Worm (Caenorhabditis elegans) whole organism, young adult: ENCODE data around the gene vhl-1.

Source experiments
- F39B2.1 ChIP-seq: fragments of 200-800 bp; sonication (Bioruptor generic); IDR thresholded peaks from 2 replicates; pipeline ENCODE4 v1.3.6; 2022; ENCODE audit warnings: missing genetic modification reagents, missing genetic modification characterization, missing compliant biosample characterization
- F49E8.2 ChIP-seq: sonication (generic microtip); optimal IDR thresholded peaks from 3 replicates; lab custom pipeline; 2017; ENCODE audit warnings: missing genetic modification characterization, mild to moderate bottlenecking, missing compliant biosample characterization, antibody characterized with exemption, moderate library complexity; ENCODE audit not compliant: insufficient read depth
- ZK185.1 ChIP-seq: sonication (generic microtip); optimal IDR thresholded peaks from 2 replicates; lab custom pipeline; 2016; ENCODE audit warnings: mild to moderate bottlenecking, missing genetic modification characterization, missing compliant biosample characterization; ENCODE audit not compliant: poor library complexity, severe bottlenecking
- akir-1 ChIP-seq: fragments of 200-800 bp; sonication (Bioruptor generic); optimal IDR thresholded peaks from 2 replicates; lab custom pipeline; 2018; ENCODE audit warnings: mild to moderate bottlenecking, missing genetic modification characterization, moderate library complexity, missing compliant biosample characterization
- ccch-3 ChIP-seq: fragments of 200-800 bp; sonication (Bioruptor generic); optimal IDR thresholded peaks from 2 replicates; lab custom pipeline; 2018; ENCODE audit warnings: mild to moderate bottlenecking, missing genetic modification characterization, missing compliant biosample characterization
- chd-7 ChIP-seq: sonication (generic microtip); optimal IDR thresholded peaks from 2 replicates; lab custom pipeline; 2016; ENCODE audit warnings: mild to moderate bottlenecking, missing genetic modification characterization, moderate library complexity, missing compliant biosample characterization
- dox-1 ChIP-seq: fragments of 200-800 bp; sonication (Bioruptor generic); IDR thresholded peaks from 2 replicates; pipeline ENCODE4 v1.3.6; 2022; ENCODE audit warnings: missing genetic modification reagents, missing genetic modification characterization, missing compliant biosample characterization
- ekl-4 ChIP-seq: fragments of 200-800 bp; sonication (Bioruptor generic); IDR thresholded peaks from 2 replicates; pipeline ENCODE4 v1.3.6; 2022; ENCODE audit warnings: missing genetic modification reagents, missing genetic modification characterization, missing compliant biosample characterization
- hsf-1 ChIP-seq: fragments of 200-800 bp; sonication (Bioruptor generic); IDR thresholded peaks from 2 replicates; pipeline ENCODE4 v1.3.6; 2022; ENCODE audit warnings: missing genetic modification reagents, missing genetic modification characterization, missing compliant biosample characterization
- let-526 ChIP-seq: fragments of 200-800 bp; sonication (Bioruptor generic); IDR thresholded peaks from 2 replicates; pipeline ENCODE4 v1.3.6; 2022; ENCODE audit warnings: missing genetic modification reagents, missing genetic modification characterization, missing compliant biosample characterization
- let-607 ChIP-seq, 2 experiments: fragments of 200-800 bp in 1 of 2; sonication (Bioruptor generic) in 1 of 2; sonication (generic microtip) in 1 of 2; optimal IDR thresholded peaks; 2 replicates each; lab custom pipeline; 2016 to 2018; ENCODE audit warnings: mild to moderate bottlenecking in 2 of 2, missing compliant biosample characterization in 2 of 2, missing genetic modification characterization in 2 of 2, moderate library complexity in 2 of 2, missing genotype in 1 of 2
- mes-4 ChIP-seq: sonication (generic microtip); optimal IDR thresholded peaks from 2 replicates; lab custom pipeline; 2016; ENCODE audit warnings: missing genotype, missing genetic modification characterization, missing compliant biosample characterization
- pbrm-1 ChIP-seq: fragments of 200-800 bp; sonication (Bioruptor generic); IDR thresholded peaks from 2 replicates; pipeline ENCODE4 v1.3.6; 2022; ENCODE audit warnings: missing genetic modification reagents, missing genetic modification characterization, missing compliant biosample characterization
- rec-8 ChIP-seq, 2 experiments: sonication (generic microtip); optimal IDR thresholded peaks; 2 replicates each; lab custom pipeline; 2016; ENCODE audit warnings: mild to moderate bottlenecking in 2 of 2, missing genetic modification characterization in 2 of 2, missing genetic modification reagents in 2 of 2, missing genotype in 2 of 2, missing biosample characterization in 1 of 2, missing compliant biosample characterization in 1 of 2, moderate library complexity in 1 of 2
- tbx-9 ChIP-seq: sonication (generic microtip); optimal IDR thresholded peaks from 2 replicates; lab custom pipeline; 2016; ENCODE audit warnings: borderline replicate concordance, missing genetic modification characterization, inconsistent platforms, missing compliant biosample characterization

The vhl-1 gene

DNA sequence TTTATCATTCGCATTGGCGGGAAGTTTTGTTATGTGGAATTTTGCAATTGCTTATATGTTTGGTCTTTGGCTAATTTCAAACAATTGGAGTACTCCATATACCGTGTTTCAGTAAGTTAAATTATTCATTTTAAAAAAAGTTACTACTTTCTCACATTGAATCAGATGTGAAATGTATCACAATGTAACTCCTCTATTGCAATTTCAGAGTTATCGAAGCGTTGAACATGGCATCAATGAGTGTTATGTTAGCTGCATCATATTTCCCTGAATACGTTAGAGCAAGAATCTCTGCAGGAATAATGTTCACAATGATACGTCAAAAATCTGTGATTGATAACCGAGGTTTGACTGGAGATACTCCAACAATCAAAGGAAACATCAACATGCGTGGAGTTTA is 48.7 kb downstream of the vhl-1 start:
- TF ChIP-seq pbrm-1 (GFP tag; lab: Robert Waterston, UW) = no peak
- TF ChIP-seq, all 124 proteins: peak for 0

DNA sequence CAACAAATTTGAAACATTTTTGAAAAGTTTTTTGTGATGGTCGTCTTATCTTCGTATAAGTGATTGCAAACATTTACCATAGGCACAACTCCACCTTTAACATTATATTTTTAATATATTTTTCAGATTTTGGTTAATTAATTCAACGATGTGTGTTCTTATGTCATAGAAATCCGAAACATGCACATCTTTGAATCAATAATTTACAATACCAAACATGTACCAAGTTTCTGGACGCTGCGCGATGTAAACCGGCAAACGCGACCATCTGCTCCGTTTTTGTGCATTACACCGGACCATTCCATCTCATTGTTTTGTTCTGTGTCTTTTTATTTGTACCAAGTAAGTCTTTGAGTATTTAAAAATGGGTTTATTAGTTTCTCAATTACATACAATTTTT is 50.4 kb downstream of the vhl-1 start, which contains the start of gene pgp-4:
pgp-4 (plus strand) TSS at position 301 of the 400 bp plus-strand sequence.
- TF ChIP-seq rec-8 (tag; optimal IDR thresholded peaks at IDR 0.05; lab: Kevin White, UChicago) (no peak), dox-1 (GFP tag; lab: Robert Waterston, UW) (no peak), chd-7 (tag; lab: Kevin White, UChicago) (no peak), F49E8.2 (tag; lab: Kevin White, UChicago) (no peak), pbrm-1 (GFP tag; lab: Robert Waterston, UW) (no peak), akir-1 (no peak), let-526 (GFP tag; lab: Robert Waterston, UW) (no peak), ccch-3 (GFP tag; lab: Kevin White, UChicago) (no peak), tbx-9 (tag; lab: Kevin White, UChicago) (no peak), hsf-1 (no peak), mes-4 (no peak), let-607 (tag; optimal IDR thresholded peaks at IDR 0.05; lab: Kevin White, UChicago) (no peak), ekl-4 (GFP tag; lab: Robert Waterston, UW) (no peak), ZK185.1 (tag; lab: Kevin White, UChicago) (no peak), F39B2.1 (GFP tag; lab: Robert Waterston, UW) (no peak)
